Worm (Caenorhabditis elegans): ENCODE measurements around the gene ZK1320.11.

ZK1320.11 gene

ce11 chrII:9716417-9717039, 49.1 kb downstream of the ZK1320.11 start, which contains the start of gene wee-1.3 (continued):
- TF ChIP-seq sox-2 (GFP tag; IDR thresholded peaks at IDR 0.05) (0 out of 2 replicates have a peak, but pooled peaks have one; percentile 15), hlh-15 (tag; optimal IDR thresholded peaks at IDR 0.05) (no peak), T23F11.4 (GFP tag; optimal IDR thresholded peaks at IDR 0.05) (no peak), zip-5 (tag; optimal IDR thresholded peaks at IDR 0.05) (no peak), pha-4 (tag; optimal IDR thresholded peaks at IDR 0.05) (no peak), ets-4 (tag; optimal IDR thresholded peaks at IDR 0.05) (no peak), C38D4.7 (GFP tag; optimal IDR thresholded peaks at IDR 0.05) (no peak), F13H6.1 (tag; optimal IDR thresholded peaks at IDR 0.05) (no peak), ceh-48 (tag; optimal IDR thresholded peaks at IDR 0.05) (no peak), ceh-34 (tag; optimal IDR thresholded peaks at IDR 0.05) (peak; percentile 64), K02D7.2 (tag; optimal IDR thresholded peaks at IDR 0.05) (no peak), ceh-14 (tag; optimal IDR thresholded peaks at IDR 0.05) (peak; percentile 24), nhr-11 (tag; optimal IDR thresholded peaks at IDR 0.05) (peak; percentile 35), lim-6 (tag; optimal IDR thresholded peaks at IDR 0.05) (no peak), tbx-2 (tag; optimal IDR thresholded peaks at IDR 0.05) (peak; percentile 18), rnt-1 (tag; optimal IDR thresholded peaks at IDR 0.05) (no peak), hlh-13 (GFP tag; optimal IDR thresholded peaks at IDR 0.05) (no peak), ceh-30 (tag; optimal IDR thresholded peaks at IDR 0.05) (peak; percentile 18), syd-9 (tag; optimal IDR thresholded peaks at IDR 0.05) (no peak), fax-1 (tag; optimal IDR thresholded peaks at IDR 0.05) (no peak), ceh-2 (tag; optimal IDR thresholded peaks at IDR 0.05) (peak; percentile 10), eyg-1 (tag; optimal IDR thresholded peaks at IDR 0.05) (no peak), gmeb-2 (tag; optimal IDR thresholded peaks at IDR 0.05) (no peak), ahr-1 (tag; optimal IDR thresholded peaks at IDR 0.05) (no peak), che-1 (tag; optimal IDR thresholded peaks at IDR 0.05) (no peak), pros-1 (tag; optimal IDR thresholded peaks at IDR 0.05) (no peak), ref-2 (tag; optimal IDR thresholded peaks at IDR 0.05) (peak; percentile 53), hlh-6 (tag; optimal IDR thresholded peaks at IDR 0.05) (no peak), dve-1 (tag; optimal IDR thresholded peaks at IDR 0.05) (peak; percentile 22), ttx-3 (tag; optimal IDR thresholded peaks at IDR 0.05) (no peak), C08G9.2 (tag; optimal IDR thresholded peaks at IDR 0.05) (peak; percentile 20), sdc-2 (tag; optimal IDR thresholded peaks at IDR 0.05) (no peak), hlh-8 (tag; optimal IDR thresholded peaks at IDR 0.05) (no peak), unc-86 (tag; optimal IDR thresholded peaks at IDR 0.05) (no peak), pag-3 (tag; optimal IDR thresholded peaks at IDR 0.05; ENCODE audit: borderline replicate concordance) (no peak), ceh-24 (tag; optimal IDR thresholded peaks at IDR 0.05) (no peak), ceh-18 (tag; optimal IDR thresholded peaks at IDR 0.05) (no peak), Y22D7AL.16 (tag; optimal IDR thresholded peaks at IDR 0.05) (no peak), madf-2 (tag; optimal IDR thresholded peaks at IDR 0.05) (no peak), pqm-1 (tag; optimal IDR thresholded peaks at IDR 0.05) (no peak)

ce11 chrII:9717904-9718303, 50.5 kb downstream of the ZK1320.11 start, which contains the start of gene Y53C12A.6:
TSS of gene Y53C12A.6 (minus strand) at chrII:9718004.
- no peak for TF ChIP-seq hlh-15 (tag; optimal IDR thresholded peaks at IDR 0.05)
- TF ChIP-seq K02D7.2 (tag; optimal IDR thresholded peaks at IDR 0.05) = no peak
- TF ChIP-seq hlh-8 (tag; optimal IDR thresholded peaks at IDR 0.05) = no peak
